Worm (Caenorhabditis elegans): ENCODE measurements around the gene C50E3.9.

The C50E3.9 gene

DNA sequence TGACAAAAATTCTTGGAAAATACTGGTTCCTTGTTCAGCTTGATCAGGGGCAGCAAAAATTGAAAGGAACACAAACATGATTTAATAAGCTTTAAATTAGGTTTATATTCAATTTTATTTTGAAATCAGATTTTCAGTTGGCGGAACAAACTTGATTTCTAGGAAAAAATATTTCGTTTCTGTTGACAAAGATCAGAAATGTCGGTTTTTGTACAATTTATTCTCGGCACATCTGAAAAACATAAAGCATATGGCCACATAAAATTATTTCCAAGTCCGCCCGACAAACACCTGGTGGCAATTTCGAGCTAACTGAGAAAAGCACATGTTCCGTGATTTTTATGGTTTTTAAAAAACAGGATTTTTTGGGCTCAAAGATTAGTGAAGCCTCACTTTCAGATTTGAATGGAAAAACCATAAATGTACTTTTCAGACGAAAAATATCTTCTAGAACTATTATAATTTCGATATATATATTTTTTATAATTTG lies 46.1 kb downstream of the C50E3.9 start, which contains the start of gene ttr-10:
ttr-10 (minus strand) TSS at position 51 of the 490 bp plus-strand sequence.
- TF ChIP-seq unc-62 (GFP tag; optimal IDR thresholded peaks at IDR 0.05): no peak

DNA sequence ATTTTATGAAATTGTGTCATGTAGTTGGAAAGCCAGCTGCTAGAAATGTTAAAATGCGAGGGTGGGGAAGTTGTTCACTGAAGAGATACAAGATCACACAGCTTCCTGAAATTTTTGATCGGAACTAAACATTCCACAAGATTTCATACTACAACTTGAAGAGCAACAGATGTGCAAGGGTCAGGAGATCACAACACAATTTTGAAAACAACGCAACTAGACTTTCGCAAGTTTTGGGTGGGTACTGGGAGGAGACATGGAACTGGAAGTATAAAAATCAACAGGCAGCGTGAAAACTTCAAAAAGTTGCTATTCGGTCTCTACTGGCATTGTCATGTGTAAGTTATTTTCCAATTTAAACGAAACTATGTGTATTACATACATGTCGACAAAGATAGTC lies 48.2 kb downstream of the C50E3.9 start, which contains the start of gene F19F10.3:
F19F10.3 (plus strand) TSS at position 301 of the 400 bp plus-strand sequence.
- no peak for TF ChIP-seq unc-62 (GFP tag; optimal IDR thresholded peaks at IDR 0.05)

Measured in whole organism, dauer.